Worm (Caenorhabditis elegans): Measurements from ENCODE around the gene fat-3.

- TF ChIP-seq T22C8.4 (GFP tag; IDR thresholded peaks at IDR 0.05): no peak
- no peak for TF ChIP-seq cog-1 (tag; optimal IDR thresholded peaks at IDR 0.05)
- TF ChIP-seq tab-1 (GFP tag; IDR thresholded peaks at IDR 0.05): no peak
- no peak for TF ChIP-seq ztf-23 (GFP tag; IDR thresholded peaks at IDR 0.05)
- TF ChIP-seq flt-1 (GFP tag; IDR thresholded peaks at IDR 0.05): no peak
- no peak for TF ChIP-seq ztf-29 (GFP tag; IDR thresholded peaks at IDR 0.05)
- TF ChIP-seq med-1 (GFP tag; optimal IDR thresholded peaks at IDR 0.05; ENCODE audit: insufficient read depth): no peak
- TF ChIP-seq klf-2 (GFP tag; conservative IDR thresholded peaks at IDR 0.05): no peak
Observed at ce11 chrIV:9811487-9811886, 8.7 kb downstream of the fat-3 start.
